Fruit fly (Drosophila melanogaster) whole organism, adult: Measurements from ENCODE around the gene ttm50.

Experiments
- CG11617 ChIP-seq: fragments of 200-800 bp; sonication (Bioruptor generic); optimal IDR thresholded peaks from 2 replicates; lab custom pipeline; 2017; ENCODE audit warnings: mild to moderate bottlenecking, missing biosample characterization, missing genetic modification reagents, missing genetic modification characterization
- CG14711 ChIP-seq: fragments of 200-800 bp; sonication (Bioruptor generic); optimal IDR thresholded peaks from 2 replicates; lab custom pipeline; 2018; ENCODE audit warnings: missing biosample characterization, mild to moderate bottlenecking, missing genetic modification characterization, moderate library complexity
- CG5204 ChIP-seq: fragments of 200-800 bp; sonication (Bioruptor generic); optimal IDR thresholded peaks from 2 replicates; lab custom pipeline; 2016; ENCODE audit warnings: missing biosample characterization, missing genetic modification characterization
- CG7045 ChIP-seq: fragments of 200-800 bp; sonication (Bioruptor generic); optimal IDR thresholded peaks from 2 replicates; lab custom pipeline; 2017; ENCODE audit warnings: missing biosample characterization, mild to moderate bottlenecking, missing genetic modification characterization
- Clk ChIP-seq: fragments of 200-800 bp; sonication (Bioruptor generic); optimal IDR thresholded peaks from 2 replicates; lab custom pipeline; 2017; ENCODE audit warnings: missing biosample characterization, missing genetic modification characterization
- Mnt ChIP-seq: fragments of 200-800 bp; sonication (Bioruptor generic); optimal IDR thresholded peaks from 2 replicates; lab custom pipeline; 2016; ENCODE audit warnings: missing biosample characterization, mild to moderate bottlenecking, missing genetic modification characterization
- cic ChIP-seq: fragments of 200-800 bp; sonication (Bioruptor generic); optimal IDR thresholded peaks from 2 replicates; lab custom pipeline; 2017; ENCODE audit warnings: missing biosample characterization, mild to moderate bottlenecking, missing genetic modification characterization, moderate library complexity
- kay ChIP-seq: fragments of 200-800 bp; sonication (Bioruptor generic); peaks from one replicate; lab custom pipeline; 2016; ENCODE audit warnings: missing biosample characterization, missing genetic modification characterization, borderline replicate concordance
- ovo ChIP-seq: fragments of 200-800 bp; sonication (Bioruptor generic); optimal IDR thresholded peaks from 2 replicates; lab custom pipeline; 2016; ENCODE audit warnings: missing biosample characterization, missing genetic modification characterization
- toe ChIP-seq: fragments of 200-800 bp; sonication (Bioruptor generic); optimal IDR thresholded peaks from 2 replicates; lab custom pipeline; 2016; ENCODE audit warnings: missing biosample characterization, missing genetic modification characterization

dm6 chrX:2738663-2739062 is 6.7 kb upstream of the ttm50 start, which contains the start of gene crm:
- TF ChIP-seq toe (GFP tag; lab: Kevin White, UChicago) (no peak), CG14711 (tag; lab: Kevin White, UChicago) (no peak), CG11617 (GFP tag; lab: Kevin White, UChicago) (no peak), kay (GFP tag; lab: Kevin White, UChicago) (no peak), ovo (peak; percentile 86), CG5204 (GFP tag; lab: Kevin White, UChicago) (no peak), Clk (no peak), Mnt (GFP tag; lab: Kevin White, UChicago) (peak; percentile 54), CG7045 (GFP tag; lab: Kevin White, UChicago) (no peak), cic (GFP tag; lab: Kevin White, UChicago) (no peak)
